Fruit fly (Drosophila melanogaster) whole organism, embryonic: Measurements from ENCODE around the gene CG43060.
A peak's percentile ranks its signal among the peaks of the same experiment; 100 is the strongest.

Source experiments
- Antp ChIP-seq: fragments of 200-800 bp; sonication (Bioruptor generic); optimal IDR thresholded peaks from 3 replicates; lab custom pipeline; 2016; ENCODE audit warnings: missing biosample characterization, missing genetic modification characterization
- CG10462 ChIP-seq: fragments of 200-800 bp; sonication (Bioruptor generic); optimal IDR thresholded peaks from 2 replicates; lab custom pipeline; 2016; ENCODE audit warnings: missing biosample characterization, missing genetic modification characterization
- CG10959 ChIP-seq: fragments of 200-800 bp; sonication (Bioruptor generic); IDR thresholded peaks from 2 replicates; pipeline ENCODE4 v1.3.6; 2022; ENCODE audit warnings: missing biosample characterization, missing genetic modification characterization
- CG1233 ChIP-seq: fragments of 200-800 bp; sonication (Bioruptor generic); optimal IDR thresholded peaks from 4 replicates; lab custom pipeline; 2018; ENCODE audit warnings: missing biosample characterization, mild to moderate bottlenecking, missing genetic modification characterization
- CG13775 ChIP-seq: fragments of 200-800 bp; sonication (Bioruptor generic); optimal IDR thresholded peaks from 3 replicates; lab custom pipeline; 2017; ENCODE audit warnings: missing biosample characterization, mild to moderate bottlenecking, missing genetic modification characterization
- CG15011 ChIP-seq: fragments of 200-800 bp; sonication (Bioruptor generic); optimal IDR thresholded peaks from 3 replicates; lab custom pipeline; 2018; ENCODE audit warnings: missing biosample characterization, mild to moderate bottlenecking, missing genetic modification characterization
- CG15269 ChIP-seq: fragments of 200-800 bp; sonication (Bioruptor generic); optimal IDR thresholded peaks from 2 replicates; lab custom pipeline; 2018; ENCODE audit warnings: missing biosample characterization, mild to moderate bottlenecking, missing genetic modification characterization, moderate library complexity
- CG15479 ChIP-seq: fragments of 200-800 bp; sonication (Bioruptor generic); optimal IDR thresholded peaks from 3 replicates; lab custom pipeline; 2019; ENCODE audit warnings: missing biosample characterization, mild to moderate bottlenecking, missing genetic modification characterization, moderate library complexity
- CG15514 ChIP-seq: fragments of 200-800 bp; sonication (Bioruptor generic); optimal IDR thresholded peaks from 3 replicates; lab custom pipeline; 2017; ENCODE audit warnings: missing biosample characterization, missing genetic modification characterization, mild to moderate bottlenecking, moderate library complexity, missing genetic modification reagents
- CG15601 ChIP-seq: fragments of 200-800 bp; sonication (Bioruptor generic); optimal IDR thresholded peaks from 3 replicates; lab custom pipeline; 2019; ENCODE audit warnings: missing biosample characterization, mild to moderate bottlenecking, missing genetic modification characterization, moderate library complexity
- CG34376 ChIP-seq: fragments of 200-800 bp; sonication (Bioruptor generic); optimal IDR thresholded peaks from 2 replicates; lab custom pipeline; 2018; ENCODE audit warnings: missing biosample characterization, mild to moderate bottlenecking, missing genetic modification characterization
- CG3995 ChIP-seq: fragments of 200-800 bp; sonication (Bioruptor generic); optimal IDR thresholded peaks from 3 replicates; lab custom pipeline; 2016; ENCODE audit warnings: missing biosample characterization, missing genetic modification characterization
- CG42726 ChIP-seq: fragments of 200-800 bp; sonication (Bioruptor generic); IDR thresholded peaks from 2 replicates; pipeline ENCODE4 v1.3.6; 2022; ENCODE audit warnings: missing biosample characterization, missing genetic modification characterization; ENCODE audit not compliant: partially characterized antibody
- CG4707 ChIP-seq: fragments of 200-800 bp; sonication (Bioruptor generic); optimal IDR thresholded peaks from 2 replicates; lab custom pipeline; 2018; ENCODE audit warnings: missing biosample characterization, mild to moderate bottlenecking, missing genetic modification characterization, moderate library complexity
- CG7271 ChIP-seq: fragments of 200-800 bp; sonication (Bioruptor generic); optimal IDR thresholded peaks from 2 replicates; lab custom pipeline; 2018; ENCODE audit warnings: missing biosample characterization, mild to moderate bottlenecking, missing genetic modification characterization, moderate library complexity
- CG7928 ChIP-seq: fragments of 200-800 bp; sonication (Bioruptor generic); optimal IDR thresholded peaks from 2 replicates; lab custom pipeline; 2017; ENCODE audit warnings: missing biosample characterization, mild to moderate bottlenecking, missing genetic modification characterization
- CG8290 ChIP-seq, 3 experiments: fragments of 200-800 bp; sonication (Bioruptor generic); optimal IDR thresholded peaks; 2 replicates each; lab custom pipeline; 2016 to 2019; ENCODE audit warnings: missing biosample characterization in 3 of 3, missing genetic modification characterization in 3 of 3, mild to moderate bottlenecking in 2 of 3, moderate library complexity in 1 of 3
- CG8359 ChIP-seq: fragments of 200-800 bp; sonication (Bioruptor generic); optimal IDR thresholded peaks from 2 replicates; lab custom pipeline; 2017; ENCODE audit warnings: missing biosample characterization, mild to moderate bottlenecking, missing genetic modification characterization, borderline replicate concordance
- CG8478 ChIP-seq: fragments of >200 bp; optimal IDR thresholded peaks from 2 replicates; lab custom pipeline; 2018
- E2f2 ChIP-seq: fragments of 200-800 bp; sonication (Bioruptor generic); IDR thresholded peaks from 2 replicates; pipeline ENCODE4 v1.3.6; 2022; ENCODE audit warnings: missing biosample characterization, missing genetic modification characterization
- Hr3 ChIP-seq: fragments of 200-800 bp; sonication (Bioruptor generic); optimal IDR thresholded peaks from 3 replicates; lab custom pipeline; 2016; ENCODE audit warnings: missing biosample characterization, missing genetic modification characterization
- Hr78 ChIP-seq, 2 experiments: fragments of 200-800 bp in 1 of 2; fragments of >200 bp in 1 of 2; sonication (Bioruptor generic) in 1 of 2; optimal IDR thresholded peaks; 2 replicates each; lab custom pipeline; 2017 to 2019; ENCODE audit warnings: missing biosample characterization in 2 of 2, missing genetic modification characterization in 2 of 2, mild to moderate bottlenecking in 1 of 2, moderate library complexity in 1 of 2
- Myb ChIP-seq: fragments of 200-800 bp; sonication (Bioruptor generic); optimal IDR thresholded peaks from 2 replicates; lab custom pipeline; 2016; ENCODE audit warnings: missing biosample characterization, missing genetic modification characterization
- NC2α ChIP-seq: fragments of 200-800 bp; sonication (Bioruptor generic); optimal IDR thresholded peaks from 2 replicates; lab custom pipeline; 2016; ENCODE audit warnings: missing biosample characterization, missing genetic modification characterization
- Opbp ChIP-seq: fragments of 200-800 bp; sonication (Bioruptor generic); IDR thresholded peaks from 3 replicates; pipeline ENCODE4 v1.3.6; 2022; ENCODE audit warnings: missing biosample characterization, missing genetic modification characterization; ENCODE audit not compliant: partially characterized antibody
- Ptx1 ChIP-seq: fragments of 200-800 bp; sonication (Bioruptor generic); IDR thresholded peaks from 2 replicates; pipeline ENCODE4 v1.3.6; 2022; ENCODE audit warnings: missing biosample characterization, missing genetic modification characterization
- Scr ChIP-seq: fragments of 200-800 bp; sonication (Bioruptor generic); IDR thresholded peaks from 2 replicates; pipeline ENCODE4 v1.3.6; 2022; ENCODE audit warnings: missing biosample characterization, missing genetic modification characterization; ENCODE audit not compliant: partially characterized antibody
- ac ChIP-seq: fragments of 200-800 bp; sonication (Bioruptor generic); optimal IDR thresholded peaks from 3 replicates; lab custom pipeline; 2017; ENCODE audit warnings: missing biosample characterization, mild to moderate bottlenecking, missing genetic modification characterization
- aop ChIP-seq: fragments of 200-800 bp; sonication (Bioruptor generic); IDR thresholded peaks from 2 replicates; pipeline ENCODE4 v1.3.6; 2022; ENCODE audit warnings: missing biosample characterization, missing genetic modification characterization
- ap ChIP-seq: fragments of 200-800 bp; sonication (Bioruptor generic); IDR thresholded peaks from 2 replicates; pipeline ENCODE4 v1.3.6; 2022; ENCODE audit warnings: missing biosample characterization, missing genetic modification characterization
- bbx ChIP-seq: fragments of 200-800 bp; sonication (Bioruptor generic); IDR thresholded peaks from 2 replicates; pipeline ENCODE4 v1.3.6; 2022; ENCODE audit warnings: missing biosample characterization, missing genetic modification characterization; ENCODE audit not compliant: partially characterized antibody
- bcd ChIP-seq: fragments of 200-800 bp; sonication (Bioruptor generic); optimal IDR thresholded peaks from 2 replicates; lab custom pipeline; 2017; ENCODE audit warnings: missing biosample characterization, mild to moderate bottlenecking, missing genetic modification characterization
- chn ChIP-seq: fragments of 200-800 bp; sonication (Bioruptor generic); optimal IDR thresholded peaks from 2 replicates; lab custom pipeline; 2016; ENCODE audit warnings: missing biosample characterization, missing genetic modification characterization
- dimm ChIP-seq: fragments of 200-800 bp; sonication (Bioruptor generic); IDR thresholded peaks from 2 replicates; pipeline ENCODE4 v1.3.6; 2022; ENCODE audit warnings: missing biosample characterization, missing genetic modification characterization
- fru ChIP-seq: fragments of >200 bp; optimal IDR thresholded peaks from 2 replicates; lab custom pipeline; 2017
- ham ChIP-seq: fragments of 200-800 bp; sonication (Bioruptor generic); IDR thresholded peaks from 2 replicates; pipeline ENCODE4 v1.3.6; 2022; ENCODE audit warnings: missing biosample characterization, missing genetic modification characterization
- lilli ChIP-seq: fragments of 200-800 bp; sonication (Bioruptor generic); optimal IDR thresholded peaks from 3 replicates; lab custom pipeline; 2016; ENCODE audit warnings: missing biosample characterization, missing genetic modification characterization
- pum ChIP-seq: fragments of 200-800 bp; sonication (Bioruptor generic); optimal IDR thresholded peaks from 2 replicates; lab custom pipeline; 2016; ENCODE audit warnings: missing biosample characterization, missing genetic modification characterization
- pzg ChIP-seq: fragments of 200-800 bp; sonication (Bioruptor generic); optimal IDR thresholded peaks from 3 replicates; lab custom pipeline; 2018; ENCODE audit warnings: missing biosample characterization, mild to moderate bottlenecking, missing genetic modification characterization, moderate library complexity
- row ChIP-seq: fragments of 200-800 bp; sonication (Bioruptor generic); IDR thresholded peaks from 3 replicates; pipeline ENCODE4 v1.3.6; 2022; ENCODE audit warnings: missing biosample characterization, missing genetic modification characterization
- scrt ChIP-seq: fragments of 200-800 bp; sonication (Bioruptor generic); optimal IDR thresholded peaks from 2 replicates; lab custom pipeline; 2018; ENCODE audit warnings: missing biosample characterization, mild to moderate bottlenecking, missing genetic modification characterization, moderate library complexity
- sens ChIP-seq: fragments of 200-800 bp; sonication (Bioruptor generic); peaks from one replicate; lab custom pipeline; 2016; ENCODE audit warnings: missing biosample characterization, missing genetic modification characterization
- tna ChIP-seq: fragments of 200-800 bp; sonication (Bioruptor generic); IDR thresholded peaks from 2 replicates; pipeline ENCODE4 v1.3.6; 2022; ENCODE audit warnings: missing biosample characterization, missing genetic modification characterization; ENCODE audit not compliant: partially characterized antibody
- toy ChIP-seq: fragments of 200-800 bp; sonication (Bioruptor generic); IDR thresholded peaks from 2 replicates; pipeline ENCODE4 v1.3.6; 2022; ENCODE audit warnings: missing biosample characterization, missing genetic modification characterization
- ttk ChIP-seq: fragments of 200-800 bp; sonication (Bioruptor generic); IDR thresholded peaks from 2 replicates; pipeline ENCODE4 v2.1.2; 2022; ENCODE audit warnings: missing biosample characterization, missing genetic modification characterization
- tx ChIP-seq: fragments of 200-800 bp; sonication (Bioruptor generic); optimal IDR thresholded peaks from 2 replicates; lab custom pipeline; 2016; ENCODE audit warnings: missing biosample characterization, missing genetic modification characterization
- usp ChIP-seq: fragments of >200 bp; optimal IDR thresholded peaks from 2 replicates; lab custom pipeline; 2017; ENCODE audit warnings: missing biosample characterization, missing genetic modification characterization
- vvl ChIP-seq: fragments of 200-800 bp; sonication (Bioruptor generic); IDR thresholded peaks from 2 replicates; pipeline ENCODE4 v1.3.6; 2022; ENCODE audit warnings: missing biosample characterization, missing genetic modification characterization
- wor ChIP-seq: fragments of 200-800 bp; sonication (Bioruptor generic); IDR thresholded peaks from 2 replicates; pipeline ENCODE4 v1.3.6; 2022; ENCODE audit warnings: missing biosample characterization, missing genetic modification characterization
- z ChIP-seq: fragments of 200-800 bp; sonication (Bioruptor generic); IDR thresholded peaks from 3 replicates; pipeline ENCODE4 v1.3.6; 2022; ENCODE audit warnings: missing biosample characterization, missing genetic modification characterization

The CG43060 gene

DNA sequence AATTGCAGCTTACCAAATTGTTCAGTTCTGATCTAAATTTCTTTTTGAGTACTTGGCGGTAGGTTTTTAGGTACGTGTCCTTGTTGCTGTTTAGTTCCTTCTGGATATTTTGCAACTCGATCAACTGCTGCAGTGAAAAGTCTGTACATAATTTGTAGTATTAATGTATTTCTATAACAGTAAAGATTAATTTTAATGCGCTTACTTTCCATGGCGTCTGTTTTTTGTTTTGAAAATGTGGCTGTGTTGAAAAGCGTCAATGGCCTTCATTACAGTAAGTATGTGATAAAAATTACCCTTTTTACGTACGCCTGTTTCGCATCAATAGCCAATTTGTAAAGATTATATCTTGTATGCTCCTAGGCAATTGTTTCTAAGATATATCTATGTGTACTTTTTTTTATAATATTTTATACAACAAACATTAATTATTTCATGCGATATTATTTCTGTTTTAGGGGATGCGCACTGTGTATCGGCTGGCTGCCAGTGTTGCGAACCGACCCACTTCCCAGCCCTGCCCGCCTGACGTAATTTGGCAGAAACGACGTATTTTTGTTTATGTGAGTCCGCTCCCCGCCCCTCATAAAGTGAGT lies 39.9 kb upstream of the CG43060 start, which contains the start of the genes Kmn2 and CG2698 (continued):
- TF ChIP-seq toy (GFP tag; lab: Robert Waterston, UW): peak; percentile 88
- TF ChIP-seq usp (GFP tag; lab: Kevin White, UChicago): no peak
- TF ChIP-seq CG10462 (GFP tag; lab: Kevin White, UChicago): peak; percentile 85
- TF ChIP-seq CG8359 (GFP tag; lab: Kevin White, UChicago): peak; percentile 67
- peak; percentile 69; the same call in 2 of the 3 replicates for TF ChIP-seq z (GFP tag; lab: Robert Waterston, UW)
- TF ChIP-seq sens (GFP tag; lab: Kevin White, UChicago): peak; percentile 95
- TF ChIP-seq CG8478 (lab: Kevin White, UChicago): no peak
- peak; percentile 68 for TF ChIP-seq CG7271 (tag; lab: Kevin White, UChicago)
- peak; percentile 98 for TF ChIP-seq ttk
- peak; percentile 97 for TF ChIP-seq wor (GFP tag; lab: Robert Waterston, UW)
- peak; percentile 44 for TF ChIP-seq NC2α
- TF ChIP-seq bcd (GFP tag; lab: Kevin White, UChicago): peak; percentile 96
- no peak for TF ChIP-seq fru (lab: Kevin White, UChicago)
- TF ChIP-seq ap (GFP tag; lab: Robert Waterston, UW): peak; percentile 96
- TF ChIP-seq Hr3 (GFP tag; lab: Kevin White, UChicago): peak; percentile 98
- peak; percentile 71 for TF ChIP-seq Antp
- peak; percentile 86 for TF ChIP-seq CG15011 (GFP tag; lab: Kevin White, UChicago)
- TF ChIP-seq CG7928 (GFP tag; lab: Kevin White, UChicago): peak; percentile 86
- peak; percentile 96 for TF ChIP-seq lilli (GFP tag; lab: Kevin White, UChicago)
- peak; percentile 88 for TF ChIP-seq scrt (GFP tag; lab: Kevin White, UChicago)
- peak; percentile 95 for TF ChIP-seq CG8290 (GFP tag; optimal IDR thresholded peaks at IDR 0.05; lab: Kevin White, UChicago)
- TF ChIP-seq CG8290 (tag; optimal IDR thresholded peaks at IDR 0.05; lab: Kevin White, UChicago): peak; percentile 42 to 75
- TF ChIP-seq dimm (GFP tag; lab: Robert Waterston, UW): peak; percentile 95
- 0 out of 2 replicates have a peak, but pooled peaks have one; percentile 27 for TF ChIP-seq CG42726
- TF ChIP-seq Hr78 (GFP tag; optimal IDR thresholded peaks at IDR 0.05; lab: Kevin White, UChicago): peak in 1 of 2 experiments; percentile 67
- peak; percentile 87 for TF ChIP-seq aop
- TF ChIP-seq tx: peak; percentile 73
- TF ChIP-seq row (GFP tag; lab: Robert Waterston, UW): peak; percentile 100
- TF ChIP-seq CG15269 (tag; lab: Kevin White, UChicago): peak; percentile 96
- TF ChIP-seq Ptx1 (GFP tag; lab: Robert Waterston, UW): peak; percentile 99
- peak; percentile 80 for TF ChIP-seq ac (GFP tag; lab: Kevin White, UChicago)
- TF ChIP-seq CG15479 (GFP tag; lab: Kevin White, UChicago): no peak
- TF ChIP-seq CG1233: peak; percentile 91
- peak; percentile 92 for TF ChIP-seq ham
- TF ChIP-seq vvl (GFP tag; lab: Robert Waterston, UW): peak; percentile 99
- TF ChIP-seq CG13775 (GFP tag; lab: Kevin White, UChicago): peak; percentile 94
- peak; percentile 74 for TF ChIP-seq CG4707 (GFP tag; lab: Kevin White, UChicago)
- peak; percentile 96 for TF ChIP-seq CG10959 (GFP tag; lab: Robert Waterston, UW)

dm6 chr3R:8007595-8008255 lies 33.3 kb upstream of the CG43060 start, which contains the start of gene CG2767:
TSS of gene CG2767 (minus strand) at chr3R:8008110.
- TF ChIP-seq pum (no peak), chn (peak; percentile 59), Myb (GFP tag; lab: Kevin White, UChicago) (peak; percentile 44), CG34376 (GFP tag; lab: Kevin White, UChicago) (peak; percentile 8), E2f2 (GFP tag; lab: Robert Waterston, UW) (peak; percentile 86), pzg (GFP tag; lab: Kevin White, UChicago) (peak; percentile 56), Scr (GFP tag; lab: Robert Waterston, UW) (no peak), CG15514 (peak; percentile 89), Opbp (GFP tag; lab: Robert Waterston, UW) (peak; percentile 8; the same call in 2 of the 3 replicates), tna (GFP tag; lab: Robert Waterston, UW) (no peak), Ptx1 (GFP tag; lab: Robert Waterston, UW) (no peak), bbx (GFP tag; lab: Robert Waterston, UW) (0 out of 2 replicates have a peak, but pooled peaks have one; percentile 10), CG3995 (GFP tag; lab: Kevin White, UChicago) (peak; percentile 88), CG15601 (tag; lab: Kevin White, UChicago) (peak; percentile 73)
